Fruit fly (Drosophila melanogaster): Measurements from ENCODE around the gene Rgl.

Gene Rgl

dm6 chr3L:13923332-13924272, 1.5 kb downstream of the Rgl start:
- TF ChIP-seq CG1620 (GFP tag; optimal IDR thresholded peaks at IDR 0.05): no peak
- peak; percentile 24 for TF ChIP-seq Crg-1 (GFP tag; optimal IDR thresholded peaks at IDR 0.05)
- no peak for TF ChIP-seq CG7101 (tag; optimal IDR thresholded peaks at IDR 0.05)
- TF ChIP-seq CG33017 (tag; optimal IDR thresholded peaks at IDR 0.05): no peak
- no peak for TF ChIP-seq pad (GFP tag; optimal IDR thresholded peaks at IDR 0.05)
- peak; percentile 68 for TF ChIP-seq kay (GFP tag; ENCODE audit: borderline replicate concordance)
- TF ChIP-seq Mnt (GFP tag; optimal IDR thresholded peaks at IDR 0.05): no peak
- TF ChIP-seq CG14711 (tag; optimal IDR thresholded peaks at IDR 0.05): no peak
- no peak for TF ChIP-seq cnc (optimal IDR thresholded peaks at IDR 0.05)
- TF ChIP-seq bab1 (GFP tag; optimal IDR thresholded peaks at IDR 0.05): peak; percentile 6
- TF ChIP-seq toe (GFP tag; optimal IDR thresholded peaks at IDR 0.05): no peak
- no peak for TF ChIP-seq CG7045 (GFP tag; optimal IDR thresholded peaks at IDR 0.05)
- no peak for TF ChIP-seq CG12768 (GFP tag; optimal IDR thresholded peaks at IDR 0.05)
- no peak for TF ChIP-seq Clk (GFP tag; optimal IDR thresholded peaks at IDR 0.05)
- no peak for TF ChIP-seq CG11617 (GFP tag; optimal IDR thresholded peaks at IDR 0.05)
- peak; percentile 61 for TF ChIP-seq tj (GFP tag; optimal IDR thresholded peaks at IDR 0.05)
- TF ChIP-seq CG5204 (GFP tag; optimal IDR thresholded peaks at IDR 0.05): no peak
- no peak for TF ChIP-seq Hr96 (GFP tag; optimal IDR thresholded peaks at IDR 0.05)
- no peak for TF ChIP-seq ovo (GFP tag; optimal IDR thresholded peaks at IDR 0.05)
- TF ChIP-seq cic (GFP tag; optimal IDR thresholded peaks at IDR 0.05): no peak

DNA sequence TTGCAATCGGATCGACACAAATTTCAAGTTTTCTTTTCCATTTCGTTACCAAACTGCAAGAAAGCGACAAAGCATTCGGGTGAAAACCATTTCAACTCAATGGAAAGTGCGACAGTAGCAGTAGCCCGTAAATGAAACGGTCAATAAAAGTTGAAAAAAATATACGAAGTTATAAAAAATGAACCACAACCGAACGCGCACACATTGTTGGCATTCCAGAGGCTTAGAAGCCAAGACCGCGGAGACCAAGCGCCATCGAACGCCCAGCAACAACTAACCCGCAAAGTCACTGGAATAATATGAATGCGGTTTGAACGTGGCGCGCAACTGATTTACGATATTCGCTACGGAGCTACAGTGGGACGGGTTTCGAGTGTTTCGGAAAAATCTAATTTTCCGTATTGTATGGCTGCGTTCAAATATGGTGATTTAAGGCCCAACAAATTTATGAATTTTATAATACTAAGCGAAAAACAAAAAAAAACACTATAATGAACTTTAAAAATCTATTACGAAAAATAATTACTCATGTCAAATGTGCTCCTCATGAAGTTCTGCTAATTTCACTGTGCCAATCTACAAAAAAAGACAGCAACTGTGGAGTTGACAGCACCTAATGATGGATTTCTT, 3.0 kb downstream of the Rgl start:
- no peak for TF ChIP-seq Crg-1 (GFP tag; optimal IDR thresholded peaks at IDR 0.05)
- peak; percentile 31 for TF ChIP-seq bab1 (GFP tag; optimal IDR thresholded peaks at IDR 0.05)

- TF ChIP-seq CG5204 (GFP tag; optimal IDR thresholded peaks at IDR 0.05): no peak
- no peak for TF ChIP-seq Clk (GFP tag; optimal IDR thresholded peaks at IDR 0.05)
- TF ChIP-seq Hr96 (GFP tag; optimal IDR thresholded peaks at IDR 0.05): no peak
- TF ChIP-seq tj (GFP tag; optimal IDR thresholded peaks at IDR 0.05): no peak
- no peak for TF ChIP-seq CG7101 (tag; optimal IDR thresholded peaks at IDR 0.05)
- TF ChIP-seq CG11617 (GFP tag; optimal IDR thresholded peaks at IDR 0.05): no peak
- no peak for TF ChIP-seq Crg-1 (GFP tag; optimal IDR thresholded peaks at IDR 0.05)
- TF ChIP-seq Mnt (GFP tag; optimal IDR thresholded peaks at IDR 0.05): no peak
- no peak for TF ChIP-seq kay (GFP tag; ENCODE audit: borderline replicate concordance)
- no peak for TF ChIP-seq ovo (GFP tag; optimal IDR thresholded peaks at IDR 0.05)
- TF ChIP-seq CG14711 (tag; optimal IDR thresholded peaks at IDR 0.05): no peak
- no peak for TF ChIP-seq CG7045 (GFP tag; optimal IDR thresholded peaks at IDR 0.05)
- no peak for TF ChIP-seq CG33017 (tag; optimal IDR thresholded peaks at IDR 0.05)
- TF ChIP-seq CG12768 (GFP tag; optimal IDR thresholded peaks at IDR 0.05): no peak
- TF ChIP-seq pad (GFP tag; optimal IDR thresholded peaks at IDR 0.05): no peak
- TF ChIP-seq CG1620 (GFP tag; optimal IDR thresholded peaks at IDR 0.05): no peak
- no peak for TF ChIP-seq toe (GFP tag; optimal IDR thresholded peaks at IDR 0.05)
- TF ChIP-seq cnc (optimal IDR thresholded peaks at IDR 0.05): no peak
Measured at dm6 chr3L:13920632-13920981, 4.5 kb downstream of the Rgl start.

- TF ChIP-seq cic (GFP tag; optimal IDR thresholded peaks at IDR 0.05) (no peak), Crg-1 (GFP tag; optimal IDR thresholded peaks at IDR 0.05) (no peak), kay (GFP tag; ENCODE audit: borderline replicate concordance) (peak; percentile 88), Mnt (GFP tag; optimal IDR thresholded peaks at IDR 0.05) (peak; percentile 16), CG12768 (GFP tag; optimal IDR thresholded peaks at IDR 0.05) (peak; percentile 84), CG33017 (tag; optimal IDR thresholded peaks at IDR 0.05) (peak; percentile 75), bab1 (GFP tag; optimal IDR thresholded peaks at IDR 0.05) (peak; percentile 65), CG1620 (GFP tag; optimal IDR thresholded peaks at IDR 0.05) (no peak), pad (GFP tag; optimal IDR thresholded peaks at IDR 0.05) (peak; percentile 77), CG7101 (tag; optimal IDR thresholded peaks at IDR 0.05) (peak; percentile 74), Clk (GFP tag; optimal IDR thresholded peaks at IDR 0.05) (peak; percentile 24), CG14711 (tag; optimal IDR thresholded peaks at IDR 0.05) (peak; percentile 55), toe (GFP tag; optimal IDR thresholded peaks at IDR 0.05) (peak; percentile 65), CG11617 (GFP tag; optimal IDR thresholded peaks at IDR 0.05) (peak; percentile 78), CG5204 (GFP tag; optimal IDR thresholded peaks at IDR 0.05) (peak; percentile 73), Hr96 (GFP tag; optimal IDR thresholded peaks at IDR 0.05) (peak; percentile 68), cnc (optimal IDR thresholded peaks at IDR 0.05) (no peak), CG7045 (GFP tag; optimal IDR thresholded peaks at IDR 0.05) (peak; percentile 86), tj (GFP tag; optimal IDR thresholded peaks at IDR 0.05) (peak; percentile 32)
Measured at dm6 chr3L:13919794-13920631, 5.1 kb downstream of the Rgl start.

- TF ChIP-seq kay (GFP tag; ENCODE audit: borderline replicate concordance): peak; percentile 55
- TF ChIP-seq Hr96 (GFP tag; optimal IDR thresholded peaks at IDR 0.05): no peak
- peak; percentile 9 for TF ChIP-seq CG5204 (GFP tag; optimal IDR thresholded peaks at IDR 0.05)
- TF ChIP-seq pad (GFP tag; optimal IDR thresholded peaks at IDR 0.05): no peak
- peak; percentile 6 for TF ChIP-seq bab1 (GFP tag; optimal IDR thresholded peaks at IDR 0.05)
Measured at dm6 chr3L:13918774-13919173, 6.4 kb downstream of the Rgl start.

All from whole organism, adult.